Fruit fly (Drosophila melanogaster) whole organism, wandering third instar larva: ENCODE results near the gene Ccdc39.

Source experiments
- Abd-B ChIP-seq: fragments of >200 bp; optimal IDR thresholded peaks from 2 replicates; lab custom pipeline; 2017; ENCODE audit warnings: missing biosample characterization, missing genetic modification characterization
- CG9705 ChIP-seq: fragments of 200-800 bp; sonication (Bioruptor generic); optimal IDR thresholded peaks from 2 replicates; lab custom pipeline; 2018; ENCODE audit warnings: missing biosample characterization, mild to moderate bottlenecking, missing genetic modification characterization
- CrebA ChIP-seq: fragments of 200-800 bp; sonication (Bioruptor generic); optimal IDR thresholded peaks from 2 replicates; lab custom pipeline; 2016; ENCODE audit warnings: missing biosample characterization, mild to moderate bottlenecking, missing genetic modification characterization, borderline replicate concordance
- Dfd ChIP-seq: fragments of >200 bp; optimal IDR thresholded peaks from 2 replicates; lab custom pipeline; 2017; ENCODE audit warnings: missing biosample characterization, missing genetic modification characterization
- GATAd ChIP-seq: sonication (Bioruptor generic); optimal IDR thresholded peaks from 2 replicates; lab custom pipeline; 2016; ENCODE audit warnings: missing biosample characterization, missing genetic modification characterization
- HLH106 ChIP-seq: fragments of 200-800 bp; optimal IDR thresholded peaks from 3 replicates; lab custom pipeline; 2019; ENCODE audit warnings: missing biosample characterization, mild to moderate bottlenecking, missing genetic modification characterization, moderate library complexity
- Hnf4 ChIP-seq: fragments of 200-800 bp; sonication (Bioruptor generic); optimal IDR thresholded peaks from 2 replicates; lab custom pipeline; 2016; ENCODE audit warnings: missing biosample characterization, mild to moderate bottlenecking, missing genetic modification characterization
- Hr83 ChIP-seq: fragments of 200-300 bp; sonication (Bioruptor generic); optimal IDR thresholded peaks from 2 replicates; lab custom pipeline; 2016; ENCODE audit warnings: missing biosample characterization, mild to moderate bottlenecking, missing genetic modification characterization, moderate library complexity; ENCODE audit not compliant: poor library complexity, severe bottlenecking
- Sp1 ChIP-seq: fragments of 200-800 bp; sonication (Bioruptor generic); optimal IDR thresholded peaks from 3 replicates; lab custom pipeline; 2019; ENCODE audit warnings: missing biosample characterization, mild to moderate bottlenecking, missing genetic modification characterization, moderate library complexity
- br ChIP-seq: fragments of 200-800 bp; sonication (Bioruptor generic); optimal IDR thresholded peaks from 2 replicates; lab custom pipeline; 2016; ENCODE audit warnings: missing biosample characterization, missing genetic modification characterization
- brk ChIP-seq: fragments of 200-800 bp; sonication (Bioruptor generic); optimal IDR thresholded peaks from 2 replicates; lab custom pipeline; 2016; ENCODE audit warnings: missing biosample characterization, mild to moderate bottlenecking, missing genetic modification characterization
- ey ChIP-seq: fragments of 200-800 bp; sonication (Bioruptor generic); optimal IDR thresholded peaks from 2 replicates; lab custom pipeline; 2016; ENCODE audit warnings: missing biosample characterization, missing genetic modification characterization
- fru ChIP-seq: fragments of 200-800 bp; sonication (Bioruptor generic); optimal IDR thresholded peaks from 3 replicates; lab custom pipeline; 2016; ENCODE audit warnings: missing biosample characterization, mild to moderate bottlenecking, missing genetic modification characterization
- pan ChIP-seq: fragments of >200 bp; optimal IDR thresholded peaks from 2 replicates; lab custom pipeline; 2017

dm6 chr3R:4773097-4773496 is 11.4 kb downstream of the Ccdc39 start, which contains the start of gene CG44098:
- TF ChIP-seq br (GFP tag; lab: Kevin White, UChicago) (no peak), HLH106 (tag; lab: Kevin White, UChicago) (no peak), fru (GFP tag; lab: Kevin White, UChicago) (no peak), Abd-B (GFP tag; lab: Kevin White, UChicago) (no peak), Dfd (GFP tag; lab: Kevin White, UChicago) (no peak), CrebA (GFP tag; lab: Kevin White, UChicago) (no peak), ey (GFP tag; lab: Kevin White, UChicago) (no peak), Sp1 (no peak), GATAd (GFP tag; lab: Kevin White, UChicago) (no peak), Hr83 (GFP tag; lab: Kevin White, UChicago) (peak; percentile 15), brk (GFP tag; lab: Kevin White, UChicago) (no peak), CG9705 (GFP tag; lab: Kevin White, UChicago) (no peak), pan (lab: Kevin White, UChicago) (no peak), Hnf4 (no peak)
